Fruit fly (Drosophila melanogaster) whole organism, embryonic: Measurements from ENCODE around the gene slf.
A peak's percentile ranks its signal among the peaks of the same experiment; 100 is the strongest.

ENCODE experiments used
- Atf-2 ChIP-seq: fragments of 200-800 bp; sonication (Bioruptor generic); optimal IDR thresholded peaks from 2 replicates; lab custom pipeline; 2016; ENCODE audit warnings: missing biosample characterization, missing genetic modification characterization
- Atf6 ChIP-seq: fragments of 200-800 bp; sonication (Bioruptor generic); IDR thresholded peaks from 2 replicates; pipeline ENCODE4 v1.3.6; 2022; ENCODE audit warnings: missing biosample characterization, missing genetic modification characterization
- Blimp-1 ChIP-seq: fragments of 200-800 bp; sonication (Bioruptor generic); optimal IDR thresholded peaks from 3 replicates; lab custom pipeline; 2018; ENCODE audit warnings: missing biosample characterization, missing genetic modification characterization, mild to moderate bottlenecking, moderate library complexity, missing genetic modification reagents
- CG10543 ChIP-seq: fragments of 200-800 bp; sonication (Bioruptor generic); optimal IDR thresholded peaks from 3 replicates; lab custom pipeline; 2017; ENCODE audit warnings: missing biosample characterization, mild to moderate bottlenecking, missing genetic modification characterization, moderate library complexity
- CG11504 ChIP-seq: fragments of 200-800 bp; sonication (Bioruptor generic); optimal IDR thresholded peaks from 3 replicates; lab custom pipeline; 2019; ENCODE audit warnings: missing biosample characterization, mild to moderate bottlenecking, missing genetic modification characterization, moderate library complexity
- CG1233 ChIP-seq: fragments of 200-800 bp; sonication (Bioruptor generic); optimal IDR thresholded peaks from 4 replicates; lab custom pipeline; 2018; ENCODE audit warnings: missing biosample characterization, mild to moderate bottlenecking, missing genetic modification characterization
- CG14710 ChIP-seq: fragments of 200-800 bp; sonication (Bioruptor generic); optimal IDR thresholded peaks from 3 replicates; lab custom pipeline; 2019; ENCODE audit warnings: missing biosample characterization, mild to moderate bottlenecking, missing genetic modification characterization, moderate library complexity
- CG17568 ChIP-seq: fragments of 200-800 bp; sonication (Bioruptor generic); optimal IDR thresholded peaks from 2 replicates; lab custom pipeline; 2018; ENCODE audit warnings: missing biosample characterization, mild to moderate bottlenecking, missing genetic modification characterization, moderate library complexity
- CG18764 ChIP-seq: fragments of 200-800 bp; sonication (Bioruptor generic); optimal IDR thresholded peaks from 3 replicates; lab custom pipeline; 2016; ENCODE audit warnings: missing biosample characterization, missing genetic modification characterization
- CG31224 ChIP-seq: fragments of 200-800 bp; sonication (Bioruptor generic); IDR thresholded peaks from 2 replicates; pipeline ENCODE4 v1.3.6; 2022; ENCODE audit warnings: missing biosample characterization, missing genetic modification characterization
- CG32772 ChIP-seq: fragments of 200-800 bp; sonication (Bioruptor generic); IDR thresholded peaks from 2 replicates; pipeline ENCODE4 v1.3.6; 2022; ENCODE audit warnings: missing biosample characterization, missing genetic modification characterization
- CG34224 ChIP-seq: fragments of 200-800 bp; sonication (Bioruptor generic); IDR thresholded peaks from 3 replicates; pipeline ENCODE4 v1.3.6; 2022; ENCODE audit warnings: missing biosample characterization, missing genetic modification characterization; ENCODE audit not compliant: partially characterized antibody
- CG4617 ChIP-seq: fragments of 200-800 bp; sonication (Bioruptor generic); optimal IDR thresholded peaks from 3 replicates; lab custom pipeline; 2016; ENCODE audit warnings: missing biosample characterization, missing genetic modification characterization, borderline replicate concordance
- CG5953 ChIP-seq: fragments of 200-800 bp; sonication (Bioruptor generic); IDR thresholded peaks from 2 replicates; pipeline ENCODE4 v1.3.6; 2022; ENCODE audit warnings: missing biosample characterization, missing genetic modification characterization
- CG6654 ChIP-seq: fragments of 200-800 bp; sonication (Bioruptor generic); optimal IDR thresholded peaks from 2 replicates; lab custom pipeline; 2017; ENCODE audit warnings: missing biosample characterization, mild to moderate bottlenecking, missing genetic modification characterization
- CG8924 ChIP-seq: fragments of 200-800 bp; optimal IDR thresholded peaks from 3 replicates; lab custom pipeline; 2019; ENCODE audit warnings: missing biosample characterization, mild to moderate bottlenecking, missing genetic modification characterization, moderate library complexity
- CG9437 ChIP-seq: fragments of 200-800 bp; sonication (Bioruptor generic); optimal IDR thresholded peaks from 2 replicates; lab custom pipeline; 2018; ENCODE audit warnings: missing biosample characterization, mild to moderate bottlenecking, missing genetic modification characterization
- D19A ChIP-seq: fragments of 200-800 bp; optimal IDR thresholded peaks from 3 replicates; lab custom pipeline; 2019; ENCODE audit warnings: missing biosample characterization, mild to moderate bottlenecking, missing genetic modification characterization, moderate library complexity
- Ets65A ChIP-seq: fragments of 200-800 bp; sonication (Bioruptor generic); peaks from one replicate; lab custom pipeline; 2016; ENCODE audit warnings: missing biosample characterization, missing genetic modification characterization
- Hr51 ChIP-seq, 2 experiments: fragments of 200-800 bp; sonication (Bioruptor generic); optimal IDR thresholded peaks; 2 replicates in 1 of 2; 3 replicates in 1 of 2; lab custom pipeline; 2016 to 2018; ENCODE audit warnings: missing biosample characterization in 2 of 2, missing genetic modification characterization in 2 of 2, mild to moderate bottlenecking in 1 of 2, moderate library complexity in 1 of 2
- MBD-R2 ChIP-seq: fragments of 200-800 bp; sonication (Bioruptor generic); IDR thresholded peaks from 2 replicates; pipeline ENCODE4 v1.3.6; 2022; ENCODE audit warnings: missing biosample characterization, missing genetic modification characterization
- Nf-YA ChIP-seq: fragments of 200-800 bp; sonication (Bioruptor generic); IDR thresholded peaks from 2 replicates; pipeline ENCODE4 v1.3.6; 2022; ENCODE audit warnings: missing biosample characterization, missing genetic modification characterization
- PHDP ChIP-seq: fragments of 200-800 bp; sonication (Bioruptor generic); optimal IDR thresholded peaks from 3 replicates; lab custom pipeline; 2018; ENCODE audit warnings: missing biosample characterization, mild to moderate bottlenecking, missing genetic modification characterization, moderate library complexity
- Xrp1 ChIP-seq: fragments of 200-800 bp; sonication (Bioruptor generic); IDR thresholded peaks from 2 replicates; pipeline ENCODE4 v1.3.6; 2022; ENCODE audit warnings: missing biosample characterization, missing genetic modification characterization
- ac ChIP-seq: fragments of 200-800 bp; sonication (Bioruptor generic); optimal IDR thresholded peaks from 3 replicates; lab custom pipeline; 2017; ENCODE audit warnings: missing biosample characterization, mild to moderate bottlenecking, missing genetic modification characterization
- ap ChIP-seq: fragments of 200-800 bp; sonication (Bioruptor generic); IDR thresholded peaks from 2 replicates; pipeline ENCODE4 v1.3.6; 2022; ENCODE audit warnings: missing biosample characterization, missing genetic modification characterization
- cad ChIP-seq: fragments of >200 bp; optimal IDR thresholded peaks from 2 replicates; lab custom pipeline; 2017; ENCODE audit warnings: missing biosample characterization, missing genetic modification characterization
- caup ChIP-seq: fragments of 200-800 bp; sonication (Bioruptor generic); optimal IDR thresholded peaks from 3 replicates; lab custom pipeline; 2017; ENCODE audit warnings: missing biosample characterization, mild to moderate bottlenecking, missing genetic modification characterization, moderate library complexity; ENCODE audit not compliant: severe bottlenecking
- cwo ChIP-seq: fragments of 200-800 bp; sonication (Bioruptor generic); optimal IDR thresholded peaks from 3 replicates; lab custom pipeline; 2017; ENCODE audit warnings: missing biosample characterization, missing genetic modification characterization, mild to moderate bottlenecking, moderate library complexity, missing genetic modification reagents
- da ChIP-seq: fragments of 200-800 bp; sonication (Bioruptor generic); optimal IDR thresholded peaks from 2 replicates; lab custom pipeline; 2016; ENCODE audit warnings: missing biosample characterization, missing genetic modification characterization
- dysf ChIP-seq: fragments of 200-800 bp; sonication (Bioruptor generic); IDR thresholded peaks from 3 replicates; pipeline ENCODE4 v1.3.6; 2022; ENCODE audit warnings: missing biosample characterization, missing genetic modification characterization
- ewg ChIP-seq: fragments of 200-800 bp; sonication (Bioruptor generic); optimal IDR thresholded peaks from 3 replicates; lab custom pipeline; 2017; ENCODE audit warnings: mild to moderate bottlenecking, missing biosample characterization, missing genetic modification reagents, missing genetic modification characterization
- gcm2 ChIP-seq: fragments of 200-800 bp; sonication (Bioruptor generic); optimal IDR thresholded peaks from 2 replicates; lab custom pipeline; 2016; ENCODE audit warnings: missing biosample characterization, missing genetic modification characterization
- grn ChIP-seq: fragments of 200-800 bp; sonication (Bioruptor generic); optimal IDR thresholded peaks from 3 replicates; lab custom pipeline; 2017; ENCODE audit warnings: missing biosample characterization, missing genetic modification characterization
- hb ChIP-seq: fragments of 200-800 bp; sonication (Bioruptor generic); IDR thresholded peaks from 3 replicates; pipeline ENCODE4 v1.3.6; 2022; ENCODE audit warnings: missing biosample characterization, missing genetic modification characterization; ENCODE audit not compliant: partially characterized antibody
- insv ChIP-seq, 2 experiments: fragments of 200-800 bp; sonication (Bioruptor generic); optimal IDR thresholded peaks; 3 replicates each; lab custom pipeline; 2016 to 2018; ENCODE audit warnings: missing biosample characterization in 2 of 2, missing genetic modification characterization in 2 of 2
- ken ChIP-seq: fragments of 200-800 bp; sonication (Bioruptor generic); IDR thresholded peaks from 3 replicates; pipeline ENCODE4 v1.3.6; 2022; ENCODE audit warnings: missing biosample characterization, missing genetic modification characterization
- lmd ChIP-seq: fragments of 200-800 bp; sonication (Bioruptor generic); IDR thresholded peaks from 2 replicates; pipeline ENCODE4 v1.3.6; 2022; ENCODE audit warnings: missing biosample characterization, missing genetic modification characterization
- lov ChIP-seq, 2 experiments: fragments of 200-800 bp in 1 of 2; fragments of >200 bp in 1 of 2; sonication (Bioruptor generic) in 1 of 2; IDR thresholded peaks in 1 of 2; optimal IDR thresholded peaks in 1 of 2; 2 replicates in 1 of 2; 3 replicates in 1 of 2; pipeline versions ENCODE4 v1.3.6 to Lab custom; 2017 to 2022; ENCODE audit warnings: missing biosample characterization in 1 of 2, missing genetic modification characterization in 1 of 2
- nerfin-2 ChIP-seq: fragments of 200-800 bp; sonication (Bioruptor generic); IDR thresholded peaks from 2 replicates; pipeline ENCODE4 v1.3.6; 2022; ENCODE audit warnings: missing biosample characterization, missing genetic modification characterization; ENCODE audit not compliant: partially characterized antibody
- psq ChIP-seq: fragments of 200-800 bp; sonication (Bioruptor generic); optimal IDR thresholded peaks from 2 replicates; lab custom pipeline; 2017; ENCODE audit warnings: missing biosample characterization, missing genetic modification characterization
- rib ChIP-seq: fragments of 200-800 bp; sonication (Bioruptor generic); IDR thresholded peaks from 2 replicates; pipeline ENCODE4 v1.3.6; 2022; ENCODE audit warnings: missing biosample characterization, missing genetic modification characterization
- sd ChIP-seq: fragments of 200-800 bp; sonication (Bioruptor generic); optimal IDR thresholded peaks from 3 replicates; lab custom pipeline; 2018; ENCODE audit warnings: missing biosample characterization, mild to moderate bottlenecking, missing genetic modification characterization, moderate library complexity
- sens ChIP-seq: fragments of 200-800 bp; sonication (Bioruptor generic); peaks from one replicate; lab custom pipeline; 2016; ENCODE audit warnings: missing biosample characterization, missing genetic modification characterization
- sim ChIP-seq: fragments of 200-800 bp; sonication (Bioruptor generic); IDR thresholded peaks from 2 replicates; pipeline ENCODE4 v1.3.6; 2022; ENCODE audit warnings: missing biosample characterization, missing genetic modification characterization
- sisA ChIP-seq: fragments of 200-800 bp; sonication (Bioruptor generic); IDR thresholded peaks from 2 replicates; pipeline ENCODE4 v1.3.6; 2022; ENCODE audit warnings: missing biosample characterization, missing genetic modification characterization
- sr ChIP-seq: fragments of 200-800 bp; sonication (Bioruptor generic); IDR thresholded peaks from 3 replicates; pipeline ENCODE4 v1.3.6; 2022; ENCODE audit warnings: missing biosample characterization, missing genetic modification characterization
- trh ChIP-seq: fragments of 200-800 bp; sonication (Bioruptor generic); optimal IDR thresholded peaks from 2 replicates; lab custom pipeline; 2016; ENCODE audit warnings: missing biosample characterization, missing genetic modification characterization
- vfl ChIP-seq: fragments of 200-800 bp; sonication (Bioruptor generic); optimal IDR thresholded peaks from 2 replicates; lab custom pipeline; 2016; ENCODE audit warnings: missing biosample characterization, missing genetic modification characterization
- vvl ChIP-seq: fragments of 200-800 bp; sonication (Bioruptor generic); IDR thresholded peaks from 2 replicates; pipeline ENCODE4 v1.3.6; 2022; ENCODE audit warnings: missing biosample characterization, missing genetic modification characterization
- yki ChIP-seq: fragments of >200 bp; optimal IDR thresholded peaks from 3 replicates; lab custom pipeline; 2018
- z ChIP-seq: fragments of 200-800 bp; sonication (Bioruptor generic); IDR thresholded peaks from 3 replicates; pipeline ENCODE4 v1.3.6; 2022; ENCODE audit warnings: missing biosample characterization, missing genetic modification characterization

The slf gene

dm6 chr2L:4813023-4813339 lies 11.3 kb upstream of the slf start:
- 0 out of 3 replicates have a peak, but pooled peaks have one; percentile 2 for TF ChIP-seq z (GFP tag; lab: Robert Waterston, UW)
- peak; percentile 6 for TF ChIP-seq cwo (GFP tag; lab: Kevin White, UChicago)
- TF ChIP-seq CG11504 (tag; lab: Kevin White, UChicago), result no peak
- TF ChIP-seq Hr51 (GFP tag; optimal IDR thresholded peaks at IDR 0.05; lab: Kevin White, UChicago), result no peak
- no peak for TF ChIP-seq D19A (tag; lab: Kevin White, UChicago)
- no peak for TF ChIP-seq CG14710 (tag; lab: Kevin White, UChicago)
- peak; percentile 74 for TF ChIP-seq vvl (GFP tag; lab: Robert Waterston, UW)
- TF ChIP-seq CG32772 (GFP tag; lab: Robert Waterston, UW), result no peak
- TF ChIP-seq nerfin-2, result no peak
- no peak for TF ChIP-seq dysf
- no peak for TF ChIP-seq Xrp1
- TF ChIP-seq CG8924 (tag; lab: Kevin White, UChicago), result no peak
- no peak for TF ChIP-seq caup
- TF ChIP-seq CG34224 (GFP tag; lab: Robert Waterston, UW), result no peak
- TF ChIP-seq PHDP (tag; lab: Kevin White, UChicago), result no peak
- no peak for TF ChIP-seq ac (GFP tag; lab: Kevin White, UChicago)
- no peak for TF ChIP-seq Atf-2 (GFP tag; lab: Kevin White, UChicago)
- TF ChIP-seq sim (GFP tag; lab: Robert Waterston, UW), result no peak
- TF ChIP-seq psq, result no peak
- peak; percentile 48 for TF ChIP-seq CG18764 (GFP tag; lab: Kevin White, UChicago)
- no peak for TF ChIP-seq CG31224 (GFP tag; lab: Robert Waterston, UW)
- no peak for TF ChIP-seq lov (optimal IDR thresholded peaks at IDR 0.05; lab: Kevin White, UChicago)
- no peak for TF ChIP-seq lov (GFP tag; IDR thresholded peaks at IDR 0.05; lab: Robert Waterston, UW)
- TF ChIP-seq da (GFP tag; lab: Kevin White, UChicago), result peak; percentile 22
- no peak for TF ChIP-seq Nf-YA (GFP tag; lab: Robert Waterston, UW)
- TF ChIP-seq sens (GFP tag; lab: Kevin White, UChicago), result peak; percentile 40
- TF ChIP-seq CG6654 (GFP tag; lab: Kevin White, UChicago), result no peak
- TF ChIP-seq CG4617 (GFP tag; lab: Kevin White, UChicago), result no peak
- peak; percentile 38 for TF ChIP-seq ewg
- no peak for TF ChIP-seq Atf6 (GFP tag; lab: Robert Waterston, UW)
- TF ChIP-seq gcm2, result no peak
- TF ChIP-seq ap (GFP tag; lab: Robert Waterston, UW), result no peak
- TF ChIP-seq CG9437, result no peak
- TF ChIP-seq ken (GFP tag; lab: Robert Waterston, UW), result 0 out of 3 replicates have a peak, but pooled peaks have one; percentile 14
- TF ChIP-seq sr (GFP tag; lab: Robert Waterston, UW), result 0 out of 3 replicates have a peak, but pooled peaks have one; percentile 3
- no peak for TF ChIP-seq MBD-R2 (GFP tag; lab: Robert Waterston, UW)
- no peak for TF ChIP-seq rib (GFP tag; lab: Robert Waterston, UW)
- no peak for TF ChIP-seq cad (GFP tag; lab: Kevin White, UChicago)
- TF ChIP-seq vfl (GFP tag; lab: Kevin White, UChicago), result no peak
- TF ChIP-seq hb (GFP tag; lab: Robert Waterston, UW), result 0 out of 3 replicates have a peak, but pooled peaks have one; percentile 21
- peak; percentile 58 for TF ChIP-seq Ets65A (GFP tag; lab: Kevin White, UChicago)
- no peak for TF ChIP-seq CG17568 (GFP tag; lab: Kevin White, UChicago)
- no peak for TF ChIP-seq yki (lab: Kevin White, UChicago)
- no peak for TF ChIP-seq grn (GFP tag; lab: Kevin White, UChicago)
- no peak for TF ChIP-seq CG10543 (GFP tag; lab: Kevin White, UChicago)
- 0 out of 2 replicates have a peak, but pooled peaks have one; percentile 30 for TF ChIP-seq CG5953 (GFP tag; lab: Robert Waterston, UW)
- no peak for TF ChIP-seq lmd (GFP tag; lab: Robert Waterston, UW)
- no peak for TF ChIP-seq insv (GFP tag; optimal IDR thresholded peaks at IDR 0.05; lab: Kevin White, UChicago)
- peak; percentile 9 for TF ChIP-seq CG1233 (GFP tag; lab: Kevin White, UChicago)
- no peak for TF ChIP-seq sisA (GFP tag; lab: Robert Waterston, UW)
- TF ChIP-seq trh (GFP tag; lab: Kevin White, UChicago), result no peak
- TF ChIP-seq sd, result peak; percentile 60
- TF ChIP-seq Blimp-1, result peak; percentile 7
- TF ChIP-seq, all 482 proteins: peak for 15
